Worm (Caenorhabditis elegans) whole organism, L3 larva: ENCODE results near the gene F46C5.4.
A peak's percentile ranks its signal among the peaks of the same experiment; 100 is the strongest.

Source experiments
- ZK546.5 ChIP-seq: sonication (generic microtip); optimal IDR thresholded peaks from 2 replicates; lab custom pipeline; 2017; ENCODE audit warnings: missing biosample characterization, missing genetic modification characterization
- aly-2 ChIP-seq: fragments of 150-350 bp; optimal IDR thresholded peaks from 2 replicates; lab custom pipeline; 2014; ENCODE audit warnings: missing biosample characterization, missing genetic modification characterization
- ama-1 ChIP-seq: fragments of 150-350 bp; optimal IDR thresholded peaks from 2 replicates; lab custom pipeline; 2018
- ceh-16 ChIP-seq: sonication (generic microtip); optimal IDR thresholded peaks from 2 replicates; lab custom pipeline; 2017; ENCODE audit warnings: missing biosample characterization, missing genetic modification characterization
- ceh-82 ChIP-seq: fragments of 150-350 bp; optimal IDR thresholded peaks from 2 replicates; lab custom pipeline; 2014; ENCODE audit warnings: missing biosample characterization, missing genetic modification characterization
- ceh-9 ChIP-seq: sonication (generic microtip); optimal IDR thresholded peaks from 2 replicates; lab custom pipeline; 2018; ENCODE audit warnings: missing biosample characterization, missing genetic modification characterization
- egl-5 ChIP-seq: fragments of 150-350 bp; optimal IDR thresholded peaks from 2 replicates; lab custom pipeline; 2017; ENCODE audit warnings: missing biosample characterization, missing genetic modification reagents, missing genetic modification characterization, inconsistent platforms
- elt-1 ChIP-seq: fragments of 150-350 bp; optimal IDR thresholded peaks from 2 replicates; lab custom pipeline; 2014; ENCODE audit warnings: missing biosample characterization, missing genetic modification characterization
- elt-2 ChIP-seq: sonication (generic microtip); optimal IDR thresholded peaks from 2 replicates; lab custom pipeline; 2016; ENCODE audit warnings: missing genetic modification reagents, mild to moderate bottlenecking, missing genetic modification characterization, missing compliant biosample characterization
- elt-3 ChIP-seq, 3 experiments: fragments of 150-350 bp in 1 of 3; sonication (generic microtip) in 2 of 3; optimal IDR thresholded peaks; 2 replicates in 2 of 3; 4 replicates in 1 of 3; lab custom pipeline; 2014 to 2017; ENCODE audit warnings: missing biosample characterization in 3 of 3, missing genetic modification characterization in 3 of 3
- eor-1 ChIP-seq, 2 experiments: fragments of 150-350 bp; optimal IDR thresholded peaks; 2 replicates each; lab custom pipeline; 2014 to 2018; ENCODE audit warnings: missing biosample characterization in 2 of 2, missing genetic modification characterization in 2 of 2
- fos-1 ChIP-seq: fragments of 150-350 bp; optimal IDR thresholded peaks from 2 replicates; lab custom pipeline; 2014; ENCODE audit warnings: missing biosample characterization, missing genetic modification characterization
- jun-1 ChIP-seq: fragments of 150-350 bp; optimal IDR thresholded peaks from 2 replicates; lab custom pipeline; 2014; ENCODE audit warnings: missing biosample characterization, missing genetic modification reagents, missing genetic modification characterization
- lin-15B ChIP-seq: fragments of 150-350 bp; optimal IDR thresholded peaks from 2 replicates; lab custom pipeline; 2014; ENCODE audit warnings: missing biosample characterization, missing genetic modification characterization
- lin-39 ChIP-seq: fragments of 150-350 bp; optimal IDR thresholded peaks from 2 replicates; lab custom pipeline; 2018; ENCODE audit warnings: missing biosample characterization, missing genetic modification reagents, missing genetic modification characterization
- nhr-23 ChIP-seq: fragments of 150-350 bp; optimal IDR thresholded peaks from 2 replicates; lab custom pipeline; 2014; ENCODE audit warnings: missing biosample characterization, missing genetic modification reagents, missing genetic modification characterization
- nhr-25 ChIP-seq: sonication (generic microtip); optimal IDR thresholded peaks from 2 replicates; lab custom pipeline; 2017; ENCODE audit warnings: missing biosample characterization, missing genetic modification characterization
- nhr-43 ChIP-seq: sonication (generic microtip); optimal IDR thresholded peaks from 2 replicates; lab custom pipeline; 2016; ENCODE audit warnings: mild to moderate bottlenecking, missing genetic modification characterization, missing compliant biosample characterization; ENCODE audit not compliant: poor library complexity, severe bottlenecking
- nhr-67 ChIP-seq: fragments of 150-350 bp; optimal IDR thresholded peaks from 2 replicates; lab custom pipeline; 2014; ENCODE audit warnings: missing biosample characterization, missing genetic modification characterization
- nhr-76 ChIP-seq: fragments of 150-350 bp; sonication (generic microtip); optimal IDR thresholded peaks from 5 replicates; lab custom pipeline; 2014; ENCODE audit warnings: missing biosample characterization, missing genetic modification characterization
- pqm-1 ChIP-seq: fragments of 150-350 bp; optimal IDR thresholded peaks from 2 replicates; lab custom pipeline; 2017; ENCODE audit warnings: missing biosample characterization, missing genetic modification characterization, inconsistent platforms
- sea-2 ChIP-seq: fragments of 150-350 bp; sonication (generic microtip); optimal IDR thresholded peaks from 4 replicates; lab custom pipeline; 2014; ENCODE audit warnings: missing biosample characterization, missing genetic modification reagents, missing genetic modification characterization
- tbx-2 ChIP-seq: sonication (generic microtip); optimal IDR thresholded peaks from 2 replicates; lab custom pipeline; 2016; ENCODE audit warnings: mild to moderate bottlenecking, missing genetic modification characterization, missing compliant biosample characterization
- unc-62 ChIP-seq: fragments of 150-350 bp; sonication (generic microtip); optimal IDR thresholded peaks from 4 replicates; lab custom pipeline; 2014; ENCODE audit warnings: missing biosample characterization, missing genetic modification reagents, missing genetic modification characterization
- zag-1 ChIP-seq: fragments of 150-350 bp; optimal IDR thresholded peaks from 2 replicates; lab custom pipeline; 2014; ENCODE audit warnings: missing biosample characterization, missing genetic modification characterization
- ztf-4 ChIP-seq: fragments of 150-350 bp; optimal IDR thresholded peaks from 2 replicates; lab custom pipeline; 2014; ENCODE audit warnings: missing biosample characterization, missing genetic modification characterization

F46C5.4 gene

ce11 chrII:8851996-8852587 lies 16.2 kb downstream of the F46C5.4 start, which contains the start of gene oac-46:
TSS of gene oac-46 (minus strand) at chrII:8852096.
- peak; percentile 39 for TF ChIP-seq nhr-43
- no peak for TF ChIP-seq jun-1
- TF ChIP-seq nhr-25 (tag; lab: Kevin White, UChicago): peak; percentile 78
- no peak for TF ChIP-seq fos-1 (tag; lab: Kevin White, UChicago)
- peak; percentile 14 for TF ChIP-seq ama-1 (lab: Kevin White, UChicago)
- TF ChIP-seq nhr-23 (tag; lab: Kevin White, UChicago): peak; percentile 56
- no peak for TF ChIP-seq sea-2 (GFP tag; lab: Kevin White, UChicago)

ce11 chrII:8853238-8853637 lies 17.4 kb downstream of the F46C5.4 start:
- TF ChIP-seq aly-2 (tag; lab: Kevin White, UChicago) (no peak), elt-1 (tag; lab: Kevin White, UChicago) (peak; percentile 76)

- TF ChIP-seq unc-62 (GFP tag; lab: Kevin White, UChicago) (peak; percentile 15), nhr-25 (tag; lab: Kevin White, UChicago) (peak; percentile 68), nhr-23 (tag; lab: Kevin White, UChicago) (peak; percentile 60), nhr-43 (peak; percentile 73), ceh-16 (tag; lab: Kevin White, UChicago) (no peak), elt-1 (tag; lab: Kevin White, UChicago) (no peak), elt-3 (tag; optimal IDR thresholded peaks at IDR 0.05; lab: Kevin White, UChicago) (peak in 1 of 3 experiments; percentile 69)
- TF ChIP-seq, all 47 proteins: peak for 5
Observed at ce11 chrII:8853960-8854359, 18.1 kb downstream of the F46C5.4 start.

ce11 chrII:8854874-8855273 lies 19.0 kb downstream of the F46C5.4 start:
- no peak for TF ChIP-seq zag-1 (tag; lab: Kevin White, UChicago)
- no peak for TF ChIP-seq eor-1 (tag; optimal IDR thresholded peaks at IDR 0.05; lab: Kevin White, UChicago)
- TF ChIP-seq nhr-25 (tag; lab: Kevin White, UChicago): peak; percentile 24

ce11 chrII:8856524-8856923 lies 20.6 kb downstream of the F46C5.4 start:
- TF ChIP-seq elt-1 (tag; lab: Kevin White, UChicago) (no peak), ztf-4 (tag; lab: Kevin White, UChicago) (no peak), nhr-25 (tag; lab: Kevin White, UChicago) (peak; percentile 23), ceh-9 (tag; lab: Kevin White, UChicago) (no peak)
- TF ChIP-seq, all 47 proteins: peak for 1

- no peak for TF ChIP-seq ZK546.5
- no peak for TF ChIP-seq nhr-25 (tag; lab: Kevin White, UChicago)
- TF ChIP-seq ztf-4 (tag; lab: Kevin White, UChicago): no peak
- no peak for TF ChIP-seq aly-2 (tag; lab: Kevin White, UChicago)
- no peak for TF ChIP-seq ceh-82
- no peak for TF ChIP-seq zag-1 (tag; lab: Kevin White, UChicago)
- TF ChIP-seq egl-5 (tag; lab: Kevin White, UChicago): no peak
- TF ChIP-seq nhr-67 (tag; lab: Kevin White, UChicago): no peak
- TF ChIP-seq lin-39 (tag; lab: Kevin White, UChicago): no peak
- TF ChIP-seq jun-1: no peak
Observed at ce11 chrII:8857074-8857473, 21.2 kb downstream of the F46C5.4 start.

- no peak for TF ChIP-seq fos-1 (tag; lab: Kevin White, UChicago)
Observed at ce11 chrII:8859596-8859995, 23.7 kb downstream of the F46C5.4 start, which contains the start of gene snb-6. TSS of gene snb-6 (minus strand) at chrII:8859696.

- TF ChIP-seq ZK546.5 (no peak), elt-2 (tag; lab: Kevin White, UChicago) (peak; percentile 10)
Observed at ce11 chrII:8865078-8865477, 29.2 kb downstream of the F46C5.4 start, which contains the start of gene npr-20. TSS of gene npr-20 (minus strand) at chrII:8865178.

- TF ChIP-seq jun-1 (peak; percentile 21), lin-15B (tag; lab: Kevin White, UChicago) (no peak), nhr-76 (tag; lab: Kevin White, UChicago) (no peak), nhr-43 (no peak), elt-2 (tag; lab: Kevin White, UChicago) (peak; percentile 83), nhr-25 (tag; lab: Kevin White, UChicago) (no peak), pqm-1 (tag; lab: Kevin White, UChicago) (peak; percentile 67), tbx-2 (tag; lab: Kevin White, UChicago) (no peak)
Observed at ce11 chrII:8866844-8867243, 31.0 kb downstream of the F46C5.4 start.
